Worm (Caenorhabditis elegans) whole organism, young adult: ENCODE results near the gene srd-44.

Experiments used
- F33H1.4 ChIP-seq: fragments of 200-800 bp; sonication (Bioruptor generic); IDR thresholded peaks from 2 replicates; pipeline ENCODE4 v1.3.6; 2022; ENCODE audit warnings: missing genetic modification reagents, missing genetic modification characterization, missing compliant biosample characterization
- ama-1 ChIP-seq, 3 experiments: fragments of 150-350 bp in 1 of 3; sonication (generic microtip) in 2 of 3; optimal IDR thresholded peaks; 2 replicates each; lab custom pipeline; 2014 to 2018; ENCODE audit warnings: missing biosample characterization in 2 of 3, missing genetic modification characterization in 2 of 3, missing genetic modification reagents in 2 of 3
- bed-2 ChIP-seq: fragments of 200-800 bp; sonication (Bioruptor generic); IDR thresholded peaks from 2 replicates; pipeline ENCODE4 v1.3.6; 2022; ENCODE audit warnings: missing genetic modification reagents, missing genetic modification characterization, missing compliant biosample characterization
- ceh-79 ChIP-seq: sonication (generic microtip); optimal IDR thresholded peaks from 2 replicates; lab custom pipeline; 2017; ENCODE audit warnings: mild to moderate bottlenecking, missing genetic modification characterization, missing compliant biosample characterization
- egl-18 ChIP-seq: fragments of 200-800 bp; sonication (Bioruptor generic); IDR thresholded peaks from 2 replicates; pipeline ENCODE4 v1.3.6; 2022; ENCODE audit warnings: missing genetic modification reagents, missing genetic modification characterization, missing compliant biosample characterization
- hlh-12 ChIP-seq: sonication (generic microtip); optimal IDR thresholded peaks from 2 replicates; lab custom pipeline; 2016; ENCODE audit warnings: missing genetic modification characterization, missing compliant biosample characterization
- lin-40 ChIP-seq: sonication (generic microtip); optimal IDR thresholded peaks from 2 replicates; lab custom pipeline; 2016; ENCODE audit warnings: missing genetic modification characterization, mild to moderate bottlenecking, missing compliant biosample characterization, missing genotype, missing genetic modification reagents
- lsl-1 ChIP-seq: fragments of 200-800 bp; sonication (Bioruptor generic); optimal IDR thresholded peaks from 2 replicates; lab custom pipeline; 2018; ENCODE audit warnings: mild to moderate bottlenecking, missing genetic modification characterization, moderate library complexity, missing compliant biosample characterization
- nfya-1 ChIP-seq: sonication (generic microtip); optimal IDR thresholded peaks from 2 replicates; lab custom pipeline; 2017; ENCODE audit warnings: antibody characterized with exemption, missing compliant biosample characterization, missing genetic modification characterization, borderline replicate concordance; ENCODE audit not compliant: insufficient read depth
- unc-130 ChIP-seq: sonication (generic microtip); optimal IDR thresholded peaks from 2 replicates; lab custom pipeline; 2016; ENCODE audit warnings: missing genetic modification reagents, missing genetic modification characterization, missing compliant biosample characterization
- unc-62 ChIP-seq: fragments of 150-350 bp; optimal IDR thresholded peaks from 2 replicates; lab custom pipeline; 2014; ENCODE audit warnings: missing biosample characterization, missing genetic modification reagents, missing genetic modification characterization
- ztf-28 ChIP-seq: fragments of 200-800 bp; sonication (Bioruptor generic); IDR thresholded peaks from 2 replicates; pipeline ENCODE4 v1.3.6; 2022; ENCODE audit warnings: missing genetic modification reagents, missing genetic modification characterization, missing compliant biosample characterization

- TF ChIP-seq nfya-1 (tag; lab: Kevin White, UChicago) = no peak
- no peak for TF ChIP-seq ztf-28 (GFP tag; lab: Robert Waterston, UW)
- TF ChIP-seq lin-40 (tag; lab: Kevin White, UChicago) = no peak
- no peak for TF ChIP-seq hlh-12 (tag; lab: Kevin White, UChicago)
- no peak for TF ChIP-seq bed-2 (GFP tag; lab: Robert Waterston, UW)
- TF ChIP-seq ceh-79 (tag; lab: Kevin White, UChicago) = no peak
- TF ChIP-seq unc-62 (GFP tag; lab: Kevin White, UChicago) = no peak
- TF ChIP-seq unc-130 (GFP tag; lab: Kevin White, UChicago) = no peak
- TF ChIP-seq F33H1.4 = no peak
- TF ChIP-seq ama-1 (optimal IDR thresholded peaks at IDR 0.05; lab: Kevin White, UChicago) = no peak
- no peak for TF ChIP-seq ama-1 (GFP tag; optimal IDR thresholded peaks at IDR 0.05; lab: Kevin White, UChicago)
- TF ChIP-seq lsl-1 (GFP tag; lab: Kevin White, UChicago) = no peak
- no peak for TF ChIP-seq egl-18 (GFP tag; lab: Robert Waterston, UW)
Measured at ce11 chrX:12360444-12360843, 22.2 kb downstream of the srd-44 start, which contains the start of the genes nspc-15 and F19H6.6.
